Worm (Caenorhabditis elegans) whole organism, young adult: ENCODE data around the gene nhr-18.

Experiments used
- B0019.2 ChIP-seq: fragments of 200-800 bp; sonication (Bioruptor generic); conservative IDR thresholded peaks from 2 replicates; pipeline ENCODE4 v1.3.6; 2022; ENCODE audit warnings: missing genetic modification reagents, missing genetic modification characterization, missing compliant biosample characterization
- B0261.1 ChIP-seq: sonication (generic microtip); optimal IDR thresholded peaks from 2 replicates; lab custom pipeline; 2016; ENCODE audit warnings: mild to moderate bottlenecking, missing genetic modification characterization, moderate library complexity, missing compliant biosample characterization
- B0336.3 ChIP-seq: fragments of 200-800 bp; sonication (Bioruptor generic); IDR thresholded peaks from 2 replicates; pipeline ENCODE4 v1.3.6; 2022; ENCODE audit warnings: missing genetic modification characterization, missing compliant biosample characterization
- C06A6.2 ChIP-seq: fragments of 200-800 bp; sonication (Bioruptor generic); conservative IDR thresholded peaks from 2 replicates; pipeline ENCODE4 v1.3.6; 2022; ENCODE audit warnings: missing genetic modification characterization, missing compliant biosample characterization
- F10E7.11 ChIP-seq: sonication (generic microtip); optimal IDR thresholded peaks from 2 replicates; lab custom pipeline; 2017; ENCODE audit warnings: mild to moderate bottlenecking, missing genetic modification characterization, moderate library complexity, missing compliant biosample characterization
- F23B12.7 ChIP-seq: sonication (generic microtip); optimal IDR thresholded peaks from 2 replicates; lab custom pipeline; 2017; ENCODE audit warnings: missing genetic modification characterization, mild to moderate bottlenecking, missing compliant biosample characterization, antibody characterized with exemption, moderate library complexity; ENCODE audit not compliant: insufficient read depth
- F33H1.4 ChIP-seq: fragments of 200-800 bp; sonication (Bioruptor generic); IDR thresholded peaks from 2 replicates; pipeline ENCODE4 v1.3.6; 2022; ENCODE audit warnings: missing genetic modification reagents, missing genetic modification characterization, missing compliant biosample characterization
- F37B4.10 ChIP-seq: fragments of 200-800 bp; sonication (Bioruptor generic); IDR thresholded peaks from 2 replicates; pipeline ENCODE4 v1.3.6; 2022; ENCODE audit warnings: missing genetic modification characterization, missing compliant biosample characterization
- F55B11.4 ChIP-seq: sonication (generic microtip); optimal IDR thresholded peaks from 2 replicates; lab custom pipeline; 2016; ENCODE audit warnings: missing compliant biosample characterization, missing genetic modification characterization, borderline replicate concordance; ENCODE audit not compliant: insufficient read depth
- Y53F4B.3 ChIP-seq: fragments of 200-800 bp; sonication (Bioruptor generic); IDR thresholded peaks from 2 replicates; pipeline ENCODE4 v1.3.6; 2022; ENCODE audit warnings: missing genetic modification reagents, missing genetic modification characterization, missing compliant biosample characterization
- Y67H2A.10 ChIP-seq: fragments of 200-800 bp; sonication (Bioruptor generic); conservative IDR thresholded peaks from 2 replicates; pipeline ENCODE4 v1.3.6; 2022; ENCODE audit warnings: missing genetic modification reagents, missing genetic modification characterization, missing compliant biosample characterization
- ama-1 ChIP-seq, 3 experiments: fragments of 150-350 bp in 1 of 3; sonication (generic microtip) in 2 of 3; optimal IDR thresholded peaks; 2 replicates each; lab custom pipeline; 2014 to 2018; ENCODE audit warnings: missing biosample characterization in 2 of 3, missing genetic modification characterization in 2 of 3, missing genetic modification reagents in 2 of 3
- attf-5 ChIP-seq: fragments of 200-800 bp; sonication (Bioruptor generic); optimal IDR thresholded peaks from 2 replicates; lab custom pipeline; 2018; ENCODE audit warnings: mild to moderate bottlenecking, missing genetic modification characterization, missing compliant biosample characterization
- attf-6 ChIP-seq: fragments of 200-800 bp; sonication (Bioruptor generic); IDR thresholded peaks from 2 replicates; pipeline ENCODE4 v1.3.6; 2022; ENCODE audit warnings: missing genetic modification reagents, missing genetic modification characterization, missing compliant biosample characterization
- ccch-3 ChIP-seq: fragments of 200-800 bp; sonication (Bioruptor generic); optimal IDR thresholded peaks from 2 replicates; lab custom pipeline; 2018; ENCODE audit warnings: mild to moderate bottlenecking, missing genetic modification characterization, missing compliant biosample characterization
- cebp-1 ChIP-seq, 2 experiments: fragments of 200-800 bp in 1 of 2; sonication (Bioruptor generic) in 1 of 2; sonication (generic microtip) in 1 of 2; IDR thresholded peaks in 1 of 2; optimal IDR thresholded peaks in 1 of 2; 2 replicates each; pipeline versions ENCODE4 v1.3.6 to Lab custom; 2017 to 2022; ENCODE audit warnings: missing compliant biosample characterization in 2 of 2, missing genetic modification characterization in 2 of 2, mild to moderate bottlenecking in 1 of 2, missing genetic modification reagents in 1 of 2, moderate library complexity in 1 of 2
- ceh-100 ChIP-seq: fragments of 200-800 bp; sonication (Bioruptor generic); IDR thresholded peaks from 2 replicates; pipeline ENCODE4 v1.3.6; 2022; ENCODE audit warnings: missing genetic modification reagents, missing genetic modification characterization, missing compliant biosample characterization
- ceh-27 ChIP-seq: fragments of 200-800 bp; sonication (Bioruptor generic); optimal IDR thresholded peaks from 2 replicates; lab custom pipeline; 2018; ENCODE audit warnings: mild to moderate bottlenecking, missing genetic modification characterization, moderate library complexity, missing compliant biosample characterization
- ceh-79 ChIP-seq: sonication (generic microtip); optimal IDR thresholded peaks from 2 replicates; lab custom pipeline; 2017; ENCODE audit warnings: mild to moderate bottlenecking, missing genetic modification characterization, missing compliant biosample characterization
- dox-1 ChIP-seq: fragments of 200-800 bp; sonication (Bioruptor generic); IDR thresholded peaks from 2 replicates; pipeline ENCODE4 v1.3.6; 2022; ENCODE audit warnings: missing genetic modification reagents, missing genetic modification characterization, missing compliant biosample characterization
- him-1 ChIP-seq: sonication (generic microtip); optimal IDR thresholded peaks from 2 replicates; lab custom pipeline; 2016; ENCODE audit warnings: missing genotype, missing genetic modification reagents, missing genetic modification characterization, missing compliant biosample characterization
- hmg-1.2 ChIP-seq: fragments of 200-800 bp; sonication (Bioruptor generic); IDR thresholded peaks from 2 replicates; pipeline ENCODE4 v1.3.6; 2022; ENCODE audit warnings: missing genetic modification reagents, missing genetic modification characterization, missing compliant biosample characterization
- hsf-1 ChIP-seq: fragments of 200-800 bp; sonication (Bioruptor generic); IDR thresholded peaks from 2 replicates; pipeline ENCODE4 v1.3.6; 2022; ENCODE audit warnings: missing genetic modification reagents, missing genetic modification characterization, missing compliant biosample characterization
- let-526 ChIP-seq: fragments of 200-800 bp; sonication (Bioruptor generic); IDR thresholded peaks from 2 replicates; pipeline ENCODE4 v1.3.6; 2022; ENCODE audit warnings: missing genetic modification reagents, missing genetic modification characterization, missing compliant biosample characterization
- lin-35 ChIP-seq, 3 experiments: fragments of 150-350 bp in 2 of 3; sonication (generic microtip) in 1 of 3; optimal IDR thresholded peaks; 2 replicates each; lab custom pipeline; 2014 to 2018; ENCODE audit warnings: missing biosample characterization in 3 of 3, missing genetic modification characterization in 3 of 3, missing genetic modification reagents in 3 of 3
- lin-54 ChIP-seq: fragments of 200-800 bp; sonication (Bioruptor generic); optimal IDR thresholded peaks from 2 replicates; lab custom pipeline; 2018; ENCODE audit warnings: mild to moderate bottlenecking, missing genetic modification characterization, missing compliant biosample characterization
- lir-1 ChIP-seq: fragments of 200-800 bp; sonication (Bioruptor generic); conservative IDR thresholded peaks from 2 replicates; pipeline ENCODE4 v1.3.6; 2022; ENCODE audit warnings: missing genetic modification reagents, missing genetic modification characterization, missing compliant biosample characterization
- lsy-27 ChIP-seq: sonication (generic microtip); optimal IDR thresholded peaks from 2 replicates; lab custom pipeline; 2017; ENCODE audit warnings: missing genetic modification characterization, mild to moderate bottlenecking, missing compliant biosample characterization, antibody characterized with exemption, missing genotype, borderline replicate concordance; ENCODE audit not compliant: insufficient read depth
- madf-6 ChIP-seq: fragments of 200-800 bp; sonication (Bioruptor generic); IDR thresholded peaks from 2 replicates; pipeline ENCODE4 v1.3.6; 2022; ENCODE audit warnings: missing genetic modification reagents, missing genetic modification characterization, missing compliant biosample characterization
- mcd-1 ChIP-seq: fragments of 200-800 bp; sonication (Bioruptor generic); IDR thresholded peaks from 2 replicates; pipeline ENCODE4 v1.3.6; 2022; ENCODE audit warnings: missing genetic modification reagents, missing genetic modification characterization, missing compliant biosample characterization
- mel-28 ChIP-seq: sonication (generic microtip); optimal IDR thresholded peaks from 2 replicates; lab custom pipeline; 2016; ENCODE audit warnings: borderline replicate concordance, mild to moderate bottlenecking, missing genetic modification characterization, missing compliant biosample characterization
- mes-4 ChIP-seq: sonication (generic microtip); optimal IDR thresholded peaks from 2 replicates; lab custom pipeline; 2016; ENCODE audit warnings: missing genotype, missing genetic modification characterization, missing compliant biosample characterization
- nhr-80 ChIP-seq: sonication (generic microtip); optimal IDR thresholded peaks from 2 replicates; lab custom pipeline; 2016; ENCODE audit warnings: missing genetic modification characterization, missing compliant biosample characterization
- pbrm-1 ChIP-seq: fragments of 200-800 bp; sonication (Bioruptor generic); IDR thresholded peaks from 2 replicates; pipeline ENCODE4 v1.3.6; 2022; ENCODE audit warnings: missing genetic modification reagents, missing genetic modification characterization, missing compliant biosample characterization
- pha-4 ChIP-seq: fragments of 150-350 bp; sonication (generic microtip); optimal IDR thresholded peaks from 2 replicates; lab custom pipeline; 2014; ENCODE audit warnings: missing biosample characterization, missing genetic modification reagents, missing genetic modification characterization
- somi-1 ChIP-seq: fragments of 200-800 bp; sonication (Bioruptor generic); optimal IDR thresholded peaks from 2 replicates; lab custom pipeline; 2018; ENCODE audit warnings: mild to moderate bottlenecking, missing genetic modification characterization, missing compliant biosample characterization
- sptf-2 ChIP-seq: fragments of 200-800 bp; sonication (Bioruptor generic); optimal IDR thresholded peaks from 2 replicates; lab custom pipeline; 2018; ENCODE audit warnings: mild to moderate bottlenecking, missing genetic modification characterization, missing compliant biosample characterization
- tbx-9 ChIP-seq: sonication (generic microtip); optimal IDR thresholded peaks from 2 replicates; lab custom pipeline; 2016; ENCODE audit warnings: borderline replicate concordance, missing genetic modification characterization, inconsistent platforms, missing compliant biosample characterization
- unc-62 ChIP-seq: fragments of 150-350 bp; optimal IDR thresholded peaks from 2 replicates; lab custom pipeline; 2014; ENCODE audit warnings: missing biosample characterization, missing genetic modification reagents, missing genetic modification characterization
- zfh-2 ChIP-seq: fragments of 200-800 bp; sonication (Bioruptor generic); conservative IDR thresholded peaks from 2 replicates; pipeline ENCODE4 v1.3.6; 2022; ENCODE audit warnings: missing genetic modification reagents, missing genetic modification characterization, missing compliant biosample characterization
- ztf-3 ChIP-seq: fragments of 200-800 bp; sonication (Bioruptor generic); optimal IDR thresholded peaks from 2 replicates; lab custom pipeline; 2018; ENCODE audit warnings: mild to moderate bottlenecking, missing genetic modification characterization, missing compliant biosample characterization

Gene nhr-18

DNA sequence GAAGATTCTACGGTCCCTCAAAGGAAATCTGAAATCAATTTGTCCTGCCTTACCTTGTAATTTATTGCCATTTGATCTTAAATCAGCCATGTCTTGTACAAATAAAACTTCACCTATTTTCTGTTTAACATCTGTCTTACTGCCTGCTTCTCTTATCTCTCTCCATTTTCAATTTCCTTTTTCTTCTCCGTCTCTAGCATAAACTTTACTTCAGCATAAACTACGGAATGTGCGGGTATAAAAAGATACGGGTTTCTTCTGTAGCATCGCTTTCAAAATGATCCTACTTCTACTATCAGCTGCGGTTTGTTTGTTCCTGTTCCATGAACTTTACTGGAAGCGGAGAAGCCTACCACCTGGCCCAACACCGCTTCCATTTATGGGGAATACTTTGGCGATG lies 17.7 kb downstream of the nhr-18 start, which contains the start of gene cyp-33C5:
Gene cyp-33C5 (plus strand): TSS at position 254 of the 400 bp plus-strand sequence.
- no peak for TF ChIP-seq pbrm-1 (GFP tag; lab: Robert Waterston, UW)
- TF ChIP-seq somi-1 (GFP tag; lab: Kevin White, UChicago) = no peak
- no peak for TF ChIP-seq mcd-1
- TF ChIP-seq tbx-9 (tag; lab: Kevin White, UChicago) = no peak
- no peak for TF ChIP-seq dox-1 (GFP tag; lab: Robert Waterston, UW)
- no peak for TF ChIP-seq ceh-27
- no peak for TF ChIP-seq Y67H2A.10 (GFP tag; lab: Robert Waterston, UW)
- no peak for TF ChIP-seq attf-5
- no peak for TF ChIP-seq B0019.2 (GFP tag; lab: Robert Waterston, UW)
- TF ChIP-seq B0336.3 (GFP tag; lab: Robert Waterston, UW) = no peak
- peak; percentile 4 for TF ChIP-seq nhr-80
- no peak for TF ChIP-seq Y53F4B.3 (GFP tag; lab: Robert Waterston, UW)
- TF ChIP-seq hmg-1.2 (GFP tag; lab: Robert Waterston, UW) = peak; percentile 80; the same call in 1 of the 2 replicates
- TF ChIP-seq F55B11.4 (tag; lab: Kevin White, UChicago) = no peak

DNA sequence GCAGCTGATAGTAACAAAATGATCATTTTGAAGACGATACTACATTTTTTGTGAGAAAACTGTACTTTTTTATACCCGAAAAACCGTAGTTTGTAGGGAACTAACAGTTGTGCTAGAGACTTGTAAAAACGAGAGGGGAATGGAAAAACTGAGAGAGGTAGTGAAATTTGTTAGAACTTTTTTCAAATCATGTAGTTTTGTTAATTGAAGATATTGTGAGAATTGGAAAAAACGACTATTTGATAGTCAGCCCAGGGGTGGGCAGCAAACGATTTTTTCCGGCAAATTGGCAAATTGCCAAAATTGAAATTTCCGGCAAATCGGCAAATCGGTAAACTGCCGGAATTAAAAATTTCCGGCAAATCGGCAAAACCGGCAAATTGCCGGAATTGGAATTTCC lies 22.3 kb downstream of the nhr-18 start, which contains the start of gene cyp-33C6:
Gene cyp-33C6 (minus strand): TSS at position 101 of the 400 bp plus-strand sequence.
- TF ChIP-seq lsy-27 (tag; lab: Kevin White, UChicago) (no peak), nhr-80 (no peak), lir-1 (GFP tag; lab: Robert Waterston, UW) (no peak)

DNA sequence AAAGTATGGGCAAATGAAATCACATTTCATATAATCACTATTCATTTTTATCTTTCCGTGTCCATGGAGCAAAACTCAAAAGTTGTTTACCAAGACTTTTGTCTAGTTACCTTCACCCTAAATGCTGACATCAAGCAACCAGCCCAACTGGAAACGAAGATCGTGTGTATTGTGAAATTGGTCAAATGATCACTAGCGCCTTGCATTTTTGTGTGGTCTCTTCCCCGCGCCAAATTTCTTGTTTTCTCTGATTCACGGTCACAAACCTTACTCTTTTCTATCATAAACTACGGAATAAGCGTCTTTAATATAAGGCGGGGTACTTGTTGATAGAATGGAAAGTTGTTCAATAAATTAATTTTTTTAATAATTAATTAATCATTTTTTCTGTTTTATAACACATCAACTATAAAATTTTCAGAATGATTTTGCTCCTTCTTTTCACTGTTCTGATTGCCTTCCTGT lies 23.2 kb downstream of the nhr-18 start, which contains the start of gene cyp-33C7:
Gene cyp-33C7 (plus strand): TSS at position 415 of the 465 bp plus-strand sequence.
- peak; percentile 28 for TF ChIP-seq unc-62 (GFP tag; lab: Kevin White, UChicago)
- no peak for TF ChIP-seq ccch-3 (GFP tag; lab: Kevin White, UChicago)
- TF ChIP-seq madf-6 (GFP tag; lab: Robert Waterston, UW) = no peak
- TF ChIP-seq attf-5 = peak; percentile 56
- TF ChIP-seq mel-28 = no peak
- TF ChIP-seq F37B4.10 = no peak
- TF ChIP-seq sptf-2 (GFP tag; lab: Kevin White, UChicago) = no peak
- no peak for TF ChIP-seq zfh-2
- TF ChIP-seq F10E7.11 = no peak
- TF ChIP-seq lin-35 (GFP tag; optimal IDR thresholded peaks at IDR 0.05; lab: Kevin White, UChicago) = no peak
- TF ChIP-seq mcd-1 = 0 out of 2 replicates have a peak, but pooled peaks have one; percentile 11
- peak; percentile 62 for TF ChIP-seq pha-4
- TF ChIP-seq dox-1 (GFP tag; lab: Robert Waterston, UW) = 0 out of 2 replicates have a peak, but pooled peaks have one; percentile 46
- no peak for TF ChIP-seq attf-6 (GFP tag; lab: Robert Waterston, UW)
- no peak for TF ChIP-seq ceh-79 (tag; lab: Kevin White, UChicago)
- no peak for TF ChIP-seq hsf-1 (GFP tag; lab: Robert Waterston, UW)
- no peak for TF ChIP-seq lsy-27 (tag; lab: Kevin White, UChicago)
- TF ChIP-seq F33H1.4 (GFP tag; lab: Robert Waterston, UW) = no peak
- no peak for TF ChIP-seq lin-54 (GFP tag; lab: Kevin White, UChicago)
- TF ChIP-seq let-526 (GFP tag; lab: Robert Waterston, UW) = no peak
- TF ChIP-seq hmg-1.2 (GFP tag; lab: Robert Waterston, UW) = peak; percentile 18; the same call in 1 of the 2 replicates
- no peak for TF ChIP-seq C06A6.2 (GFP tag; lab: Robert Waterston, UW)
- TF ChIP-seq ceh-100 = no peak
- TF ChIP-seq cebp-1 (GFP tag; IDR thresholded peaks at IDR 0.05; lab: Robert Waterston, UW) = peak; percentile 95
- peak; percentile 96 for TF ChIP-seq cebp-1 (tag; optimal IDR thresholded peaks at IDR 0.05; lab: Kevin White, UChicago)
- no peak for TF ChIP-seq B0261.1
- TF ChIP-seq F23B12.7 = peak; percentile 9
- peak; percentile 85 for TF ChIP-seq nhr-80
- no peak for TF ChIP-seq him-1 (tag; lab: Kevin White, UChicago)
- TF ChIP-seq mes-4 (tag; lab: Kevin White, UChicago) = no peak
- no peak for TF ChIP-seq ztf-3 (GFP tag; lab: Kevin White, UChicago)
- no peak for TF ChIP-seq ama-1 (optimal IDR thresholded peaks at IDR 0.05; lab: Kevin White, UChicago)
- no peak for TF ChIP-seq ama-1 (GFP tag; optimal IDR thresholded peaks at IDR 0.05; lab: Kevin White, UChicago)
